Fruit fly (Drosophila melanogaster): ENCODE measurements around the gene Mi-2.

DNA sequence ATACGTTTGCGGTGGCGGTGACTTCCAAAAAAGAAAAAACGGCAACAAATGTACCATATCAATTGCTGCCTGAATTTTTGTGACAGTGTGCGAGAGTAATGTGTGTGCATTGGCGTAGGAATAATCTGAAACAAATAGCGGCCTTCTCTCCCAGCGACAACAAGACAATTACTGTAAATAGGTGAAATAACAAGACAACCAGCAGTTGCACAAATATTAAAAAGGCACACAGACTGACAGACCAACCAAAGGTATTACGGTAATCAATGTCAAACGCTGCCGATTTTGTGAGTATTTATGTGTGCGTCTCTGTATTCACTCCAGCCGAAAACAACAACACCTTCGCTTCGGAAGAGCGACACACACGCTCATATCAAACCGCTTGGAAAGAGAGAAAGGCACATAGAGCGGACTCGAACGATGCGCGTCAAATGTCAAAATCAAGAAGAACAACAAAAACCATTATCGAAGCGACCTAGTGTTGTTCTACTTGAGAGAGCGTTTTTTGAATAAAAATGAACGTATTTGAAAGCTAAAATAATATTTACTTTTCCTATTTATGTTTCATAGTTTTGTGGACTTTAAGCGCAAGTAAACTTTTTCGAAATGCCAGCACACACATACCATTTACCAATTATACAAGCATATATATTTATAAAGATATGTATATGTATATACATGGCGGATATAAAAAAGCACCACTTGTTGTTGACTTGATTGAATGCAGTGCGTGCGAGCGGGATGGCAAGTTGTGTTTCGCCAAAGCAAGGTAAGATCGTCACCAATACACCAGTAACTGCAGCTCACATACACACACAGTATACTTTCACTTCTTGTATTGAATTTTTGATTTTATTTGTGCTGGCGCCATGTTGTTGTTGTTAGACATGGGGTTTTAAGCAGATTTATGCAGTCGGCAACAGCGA, 3.0 kb downstream of the Mi-2 start:
- TF ChIP-seq insv (optimal IDR thresholded peaks at IDR 0.05) (no peak), ttk (optimal IDR thresholded peaks at IDR 0.05) (no peak), Sin3A (optimal IDR thresholded peaks at IDR 0.05) (no peak), Myc (optimal IDR thresholded peaks at IDR 0.05) (no peak)
